Worm (Caenorhabditis elegans) whole organism, late embryonic: Measurements from ENCODE around the gene T05A7.7.

ENCODE experiments used
- C08G9.2 ChIP-seq: sonication (generic microtip); optimal IDR thresholded peaks from 2 replicates; lab custom pipeline; 2016; ENCODE audit warnings: mild to moderate bottlenecking, missing genetic modification characterization, moderate library complexity, missing compliant biosample characterization
- C38D4.7 ChIP-seq: fragments of 200-800 bp; sonication (Bioruptor generic); optimal IDR thresholded peaks from 2 replicates; lab custom pipeline; 2018; ENCODE audit warnings: mild to moderate bottlenecking, missing genetic modification characterization, moderate library complexity, missing compliant biosample characterization
- F13H6.1 ChIP-seq: sonication (generic microtip); optimal IDR thresholded peaks from 2 replicates; lab custom pipeline; 2016; ENCODE audit warnings: missing genetic modification characterization, missing compliant biosample characterization
- K09A11.1 ChIP-seq: sonication (generic microtip); optimal IDR thresholded peaks from 2 replicates; lab custom pipeline; 2017; ENCODE audit warnings: antibody characterized with exemption, mild to moderate bottlenecking, missing genetic modification characterization, missing compliant biosample characterization; ENCODE audit not compliant: insufficient read depth
- T23F11.4 ChIP-seq: fragments of 200-800 bp; sonication (Bioruptor generic); optimal IDR thresholded peaks from 2 replicates; lab custom pipeline; 2018; ENCODE audit warnings: mild to moderate bottlenecking, missing genetic modification characterization, missing compliant biosample characterization
- Y22D7AL.16 ChIP-seq: sonication (generic microtip); optimal IDR thresholded peaks from 2 replicates; lab custom pipeline; 2016; ENCODE audit warnings: missing genetic modification characterization, missing compliant biosample characterization
- ceh-14 ChIP-seq: sonication (generic microtip); optimal IDR thresholded peaks from 2 replicates; lab custom pipeline; 2016; ENCODE audit warnings: missing genotype, missing genetic modification characterization, missing compliant biosample characterization
- ceh-18 ChIP-seq: sonication (generic microtip); optimal IDR thresholded peaks from 2 replicates; lab custom pipeline; 2016; ENCODE audit warnings: missing genetic modification characterization, missing compliant biosample characterization
- ceh-19 ChIP-seq: fragments of 200-800 bp; sonication (Bioruptor generic); optimal IDR thresholded peaks from 2 replicates; lab custom pipeline; 2018; ENCODE audit warnings: mild to moderate bottlenecking, missing genetic modification characterization, missing compliant biosample characterization
- ceh-2 ChIP-seq: sonication (generic microtip); optimal IDR thresholded peaks from 2 replicates; lab custom pipeline; 2016; ENCODE audit warnings: missing genotype, missing genetic modification characterization, missing compliant biosample characterization
- ceh-30 ChIP-seq: fragments of 150-350 bp; optimal IDR thresholded peaks from 2 replicates; lab custom pipeline; 2014; ENCODE audit warnings: missing biosample characterization, missing genetic modification characterization
- ceh-31 ChIP-seq: sonication (generic microtip); optimal IDR thresholded peaks from 2 replicates; lab custom pipeline; 2016; ENCODE audit warnings: missing genetic modification characterization, missing compliant biosample characterization
- ceh-34 ChIP-seq: sonication (generic microtip); optimal IDR thresholded peaks from 2 replicates; lab custom pipeline; 2016; ENCODE audit warnings: mild to moderate bottlenecking, missing genetic modification characterization, missing compliant biosample characterization
- ceh-48 ChIP-seq: sonication (generic microtip); optimal IDR thresholded peaks from 2 replicates; lab custom pipeline; 2016; ENCODE audit warnings: missing genetic modification characterization, inconsistent platforms, missing compliant biosample characterization
- ceh-6 ChIP-seq: fragments of 200-800 bp; sonication (Bioruptor generic); optimal IDR thresholded peaks from 2 replicates; lab custom pipeline; 2018; ENCODE audit warnings: mild to moderate bottlenecking, missing genetic modification characterization, missing compliant biosample characterization
- che-1 ChIP-seq: sonication (generic microtip); optimal IDR thresholded peaks from 2 replicates; lab custom pipeline; 2016; ENCODE audit warnings: mild to moderate bottlenecking, missing genetic modification characterization, missing compliant biosample characterization
- dmd-4 ChIP-seq: sonication (generic microtip); optimal IDR thresholded peaks from 2 replicates; lab custom pipeline; 2016; ENCODE audit warnings: borderline replicate concordance, missing genetic modification characterization, missing compliant biosample characterization
- dve-1 ChIP-seq: sonication (generic microtip); optimal IDR thresholded peaks from 2 replicates; lab custom pipeline; 2017; ENCODE audit warnings: antibody characterized with exemption, mild to moderate bottlenecking, missing genetic modification characterization, missing compliant biosample characterization
- ets-4 ChIP-seq: sonication (generic microtip); optimal IDR thresholded peaks from 2 replicates; lab custom pipeline; 2016; ENCODE audit warnings: missing genetic modification characterization, missing compliant biosample characterization
- eyg-1 ChIP-seq: sonication (generic microtip); optimal IDR thresholded peaks from 2 replicates; lab custom pipeline; 2016; ENCODE audit warnings: missing genotype, missing genetic modification characterization, missing compliant biosample characterization
- fax-1 ChIP-seq: sonication (generic microtip); optimal IDR thresholded peaks from 2 replicates; lab custom pipeline; 2016; ENCODE audit warnings: missing genotype, missing genetic modification characterization, missing compliant biosample characterization
- fkh-6 ChIP-seq: sonication (generic microtip); optimal IDR thresholded peaks from 2 replicates; lab custom pipeline; 2016; ENCODE audit warnings: missing genetic modification characterization, missing compliant biosample characterization
- gmeb-2 ChIP-seq: sonication (generic microtip); optimal IDR thresholded peaks from 2 replicates; lab custom pipeline; 2016; ENCODE audit warnings: missing genetic modification characterization, inconsistent platforms, missing compliant biosample characterization
- hlh-30 ChIP-seq: sonication (generic microtip); optimal IDR thresholded peaks from 2 replicates; lab custom pipeline; 2017; ENCODE audit warnings: antibody characterized with exemption, missing genetic modification characterization, missing compliant biosample characterization; ENCODE audit not compliant: insufficient read depth
- hlh-6 ChIP-seq: sonication (generic microtip); optimal IDR thresholded peaks from 2 replicates; lab custom pipeline; 2016; ENCODE audit warnings: missing genotype, missing genetic modification characterization, missing compliant biosample characterization
- hlh-8 ChIP-seq: sonication (generic microtip); optimal IDR thresholded peaks from 2 replicates; lab custom pipeline; 2016; ENCODE audit warnings: missing genotype, missing genetic modification characterization, missing compliant biosample characterization
- lim-6 ChIP-seq: sonication (generic microtip); optimal IDR thresholded peaks from 2 replicates; lab custom pipeline; 2016; ENCODE audit warnings: missing genetic modification characterization, missing compliant biosample characterization
- lin-11 ChIP-seq: fragments of 200-800 bp; sonication (Bioruptor generic); optimal IDR thresholded peaks from 2 replicates; lab custom pipeline; 2018; ENCODE audit warnings: mild to moderate bottlenecking, missing genetic modification characterization, missing compliant biosample characterization
- nfya-1 ChIP-seq: sonication (generic microtip); optimal IDR thresholded peaks from 2 replicates; lab custom pipeline; 2017; ENCODE audit warnings: missing genetic modification characterization, mild to moderate bottlenecking, missing compliant biosample characterization, antibody characterized with exemption, moderate library complexity
- odd-2 ChIP-seq: sonication (generic microtip); optimal IDR thresholded peaks from 2 replicates; lab custom pipeline; 2017; ENCODE audit warnings: antibody characterized with exemption, mild to moderate bottlenecking, missing genetic modification characterization, missing compliant biosample characterization
- pat-9 ChIP-seq: fragments of 200-800 bp; sonication (Bioruptor generic); optimal IDR thresholded peaks from 2 replicates; lab custom pipeline; 2018; ENCODE audit warnings: mild to moderate bottlenecking, missing genetic modification characterization, moderate library complexity, missing compliant biosample characterization
- pax-1 ChIP-seq: fragments of 150-350 bp; optimal IDR thresholded peaks from 2 replicates; lab custom pipeline; 2014; ENCODE audit warnings: missing biosample characterization, missing genetic modification characterization
- pha-2 ChIP-seq: sonication (generic microtip); optimal IDR thresholded peaks from 2 replicates; lab custom pipeline; 2017; ENCODE audit warnings: mild to moderate bottlenecking, missing genetic modification characterization, missing compliant biosample characterization
- pqm-1 ChIP-seq: sonication (generic microtip); optimal IDR thresholded peaks from 2 replicates; lab custom pipeline; 2016; ENCODE audit warnings: missing genetic modification characterization, missing compliant biosample characterization
- ref-2 ChIP-seq: sonication (generic microtip); optimal IDR thresholded peaks from 2 replicates; lab custom pipeline; 2016; ENCODE audit warnings: missing genetic modification characterization, missing compliant biosample characterization
- rnt-1 ChIP-seq: sonication (generic microtip); optimal IDR thresholded peaks from 2 replicates; lab custom pipeline; 2016; ENCODE audit warnings: missing genetic modification characterization, missing compliant biosample characterization
- sox-4 ChIP-seq: sonication (generic microtip); optimal IDR thresholded peaks from 2 replicates; lab custom pipeline; 2017; ENCODE audit warnings: mild to moderate bottlenecking, missing genetic modification characterization, inconsistent platforms, missing compliant biosample characterization
- tbx-2 ChIP-seq: sonication (generic microtip); optimal IDR thresholded peaks from 2 replicates; lab custom pipeline; 2016; ENCODE audit warnings: missing genetic modification characterization, missing compliant biosample characterization
- tbx-7 ChIP-seq: sonication (generic microtip); optimal IDR thresholded peaks from 2 replicates; lab custom pipeline; 2016; ENCODE audit warnings: missing genotype, missing genetic modification characterization, missing compliant biosample characterization
- ttx-3 ChIP-seq: sonication (generic microtip); optimal IDR thresholded peaks from 2 replicates; lab custom pipeline; 2016; ENCODE audit warnings: missing genetic modification reagents, missing genetic modification characterization, missing compliant biosample characterization
- unc-3 ChIP-seq, 2 experiments: fragments of 200-800 bp in 1 of 2; sonication (Bioruptor generic) in 1 of 2; sonication (generic microtip) in 1 of 2; conservative IDR thresholded peaks in 1 of 2; optimal IDR thresholded peaks in 1 of 2; 2 replicates each; pipeline versions ENCODE4 v1.3.6 to Lab custom; 2016 to 2022; ENCODE audit warnings: missing compliant biosample characterization in 2 of 2, missing genetic modification characterization in 2 of 2, missing genetic modification reagents in 1 of 2
- unc-42 ChIP-seq: sonication (generic microtip); optimal IDR thresholded peaks from 2 replicates; lab custom pipeline; 2016; ENCODE audit warnings: missing genotype, missing genetic modification characterization, missing compliant biosample characterization
- unc-86 ChIP-seq: sonication (generic microtip); optimal IDR thresholded peaks from 2 replicates; lab custom pipeline; 2016; ENCODE audit warnings: missing genetic modification characterization, missing compliant biosample characterization
- zip-5 ChIP-seq: sonication (generic microtip); optimal IDR thresholded peaks from 2 replicates; lab custom pipeline; 2016; ENCODE audit warnings: missing genetic modification characterization, missing compliant biosample characterization
- ztf-16 ChIP-seq: sonication (generic microtip); optimal IDR thresholded peaks from 2 replicates; lab custom pipeline; 2017; ENCODE audit warnings: missing genetic modification characterization, missing compliant biosample characterization

The T05A7.7 gene

DNA sequence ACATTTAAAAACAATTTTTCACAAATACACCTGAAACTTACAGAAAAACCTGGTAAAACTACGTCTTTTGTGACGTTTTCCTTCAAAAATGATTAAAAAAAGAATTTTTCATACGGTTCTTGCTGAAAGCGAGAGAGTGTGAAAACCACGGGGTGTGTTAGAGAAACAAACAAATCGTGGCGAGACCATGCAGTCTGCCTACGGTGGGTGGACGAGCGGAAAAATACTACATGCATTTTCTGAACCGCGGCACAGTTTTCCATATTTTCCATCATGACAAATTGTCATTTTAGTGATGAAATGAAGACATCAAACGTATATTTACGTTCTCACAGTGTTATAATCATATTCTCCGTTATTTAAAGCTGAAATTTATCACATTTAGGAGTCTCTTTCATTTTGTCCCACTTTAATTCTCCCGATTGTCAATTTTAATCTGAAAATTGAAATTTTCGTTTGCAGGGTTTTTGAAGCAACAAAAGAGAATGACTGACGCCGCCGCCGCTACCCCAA, 25.1 kb upstream of the T05A7.7 start, which contains the start of the genes F10G7.9 and tsn-1:
Gene F10G7.9 (minus strand): TSS at position 127 of the 513 bp plus-strand sequence.
Gene tsn-1 (plus strand): TSS at position 463 of the 513 bp plus-strand sequence.
- peak; percentile 56 for TF ChIP-seq nfya-1 (tag; lab: Kevin White, UChicago)
- TF ChIP-seq hlh-30 (tag; lab: Kevin White, UChicago): peak; percentile 41
- TF ChIP-seq odd-2: no peak
- no peak for TF ChIP-seq K09A11.1
- TF ChIP-seq unc-42: no peak
- no peak for TF ChIP-seq pax-1 (tag; lab: Kevin White, UChicago)
- no peak for TF ChIP-seq eyg-1 (tag; lab: Kevin White, UChicago)

DNA sequence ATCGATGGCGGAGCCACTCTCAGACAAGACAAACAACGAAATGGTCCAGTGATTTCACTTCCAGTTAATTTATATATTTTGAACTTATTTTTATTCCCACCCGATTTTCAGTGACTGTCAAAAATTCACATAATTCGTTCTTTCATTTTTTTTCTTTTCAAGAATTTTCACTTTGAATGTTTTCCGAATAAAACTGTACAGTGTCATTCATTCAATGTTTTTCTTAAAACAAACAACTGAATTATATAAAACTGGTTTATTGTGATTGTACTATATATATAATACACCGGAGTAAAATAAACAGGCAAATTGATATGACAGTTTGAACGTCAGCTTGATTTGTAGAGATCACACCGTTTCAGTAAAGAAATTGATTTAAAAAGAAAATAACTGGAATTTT, 21.7 kb upstream of the T05A7.7 start:
- TF ChIP-seq dve-1 (tag; lab: Kevin White, UChicago) (no peak), ceh-34 (tag; lab: Kevin White, UChicago) (no peak), fkh-6 (no peak), ceh-30 (no peak), ref-2 (tag; lab: Kevin White, UChicago) (no peak), hlh-6 (tag; lab: Kevin White, UChicago) (no peak), che-1 (no peak)

DNA sequence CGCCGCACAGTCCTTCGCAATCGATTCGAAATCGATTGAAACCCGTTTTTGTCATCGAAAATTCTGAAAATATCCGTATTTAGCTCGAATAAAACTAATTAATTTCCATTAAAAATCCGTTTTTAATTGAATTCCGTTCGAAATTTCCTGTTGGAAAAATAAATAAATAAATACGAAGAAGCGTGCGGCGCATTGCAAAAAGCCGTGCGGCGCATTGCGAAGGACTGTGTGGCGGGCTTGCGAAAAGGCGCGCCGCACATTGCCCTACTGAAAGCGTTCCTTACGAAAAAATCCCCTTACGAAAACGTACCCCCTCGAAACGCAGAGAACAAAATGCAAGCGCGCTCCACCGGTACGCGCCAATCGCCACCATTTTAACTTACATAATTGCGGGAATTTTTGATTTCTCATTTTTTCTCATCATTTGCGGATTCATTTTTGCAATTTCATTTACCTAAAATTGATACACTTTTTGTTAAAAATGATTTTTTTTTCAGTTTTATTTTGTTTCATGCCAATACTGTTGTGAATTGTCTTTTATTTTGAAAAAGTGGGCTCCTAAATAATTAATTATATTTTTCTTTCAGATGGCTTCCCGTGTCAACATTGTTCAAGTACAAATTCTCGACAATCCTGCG, 20.3 kb upstream of the T05A7.7 start, which contains the start of gene unc-85:
Gene unc-85 (plus strand): TSS at position 588 of the 638 bp plus-strand sequence.
- peak; percentile 64 for TF ChIP-seq dmd-4 (tag; lab: Kevin White, UChicago)
- TF ChIP-seq unc-3 (GFP tag; conservative IDR thresholded peaks at IDR 0.05; lab: Robert Waterston, UW): 0 out of 2 replicates have a peak, but pooled peaks have one; percentile 20
- TF ChIP-seq unc-3 (tag; optimal IDR thresholded peaks at IDR 0.05; lab: Kevin White, UChicago): peak; percentile 73
- peak; percentile 65 for TF ChIP-seq hlh-8 (tag; lab: Kevin White, UChicago)
- peak; percentile 73 for TF ChIP-seq ceh-18
- peak; percentile 35 for TF ChIP-seq lin-11 (tag; lab: Kevin White, UChicago)
- peak; percentile 56 for TF ChIP-seq zip-5 (tag; lab: Kevin White, UChicago)
- TF ChIP-seq pha-2 (tag; lab: Kevin White, UChicago): peak; percentile 17
- peak; percentile 91 for TF ChIP-seq tbx-2 (tag; lab: Kevin White, UChicago)
- peak; percentile 61 for TF ChIP-seq ceh-19 (GFP tag; lab: Kevin White, UChicago)
- TF ChIP-seq lim-6 (tag; lab: Kevin White, UChicago): peak; percentile 35
- peak; percentile 77 for TF ChIP-seq unc-86 (tag; lab: Kevin White, UChicago)
- peak; percentile 85 for TF ChIP-seq ref-2 (tag; lab: Kevin White, UChicago)
- peak; percentile 16 for TF ChIP-seq ceh-48 (tag; lab: Kevin White, UChicago)
- TF ChIP-seq eyg-1 (tag; lab: Kevin White, UChicago): peak; percentile 26
- TF ChIP-seq tbx-7 (tag; lab: Kevin White, UChicago): peak; percentile 41
- peak; percentile 86 for TF ChIP-seq ceh-31
- TF ChIP-seq ceh-6 (GFP tag; lab: Kevin White, UChicago): peak; percentile 44
- TF ChIP-seq ztf-16 (tag; lab: Kevin White, UChicago): peak; percentile 51
- peak; percentile 51 for TF ChIP-seq che-1
- TF ChIP-seq pqm-1 (tag; lab: Kevin White, UChicago): peak; percentile 60
- TF ChIP-seq C38D4.7 (GFP tag; lab: Kevin White, UChicago): peak; percentile 3
- peak; percentile 59 for TF ChIP-seq gmeb-2
- peak; percentile 19 for TF ChIP-seq ets-4 (tag; lab: Kevin White, UChicago)
- peak; percentile 66 for TF ChIP-seq ceh-2 (tag; lab: Kevin White, UChicago)
- TF ChIP-seq ceh-14 (tag; lab: Kevin White, UChicago): peak; percentile 91
- TF ChIP-seq fkh-6: peak; percentile 41
- peak; percentile 55 for TF ChIP-seq rnt-1 (tag; lab: Kevin White, UChicago)
- peak; percentile 63 for TF ChIP-seq sox-4 (tag; lab: Kevin White, UChicago)
- TF ChIP-seq fax-1: peak; percentile 45
- peak; percentile 60 for TF ChIP-seq ttx-3 (tag; lab: Kevin White, UChicago)
- peak; percentile 47 for TF ChIP-seq T23F11.4 (GFP tag; lab: Kevin White, UChicago)
- TF ChIP-seq F13H6.1: peak; percentile 60
- peak; percentile 70 for TF ChIP-seq unc-42
- peak; percentile 73 for TF ChIP-seq C08G9.2 (tag; lab: Kevin White, UChicago)
- TF ChIP-seq pat-9 (tag; lab: Kevin White, UChicago): peak; percentile 33
- peak; percentile 75 for TF ChIP-seq ceh-34 (tag; lab: Kevin White, UChicago)
- TF ChIP-seq nfya-1 (tag; lab: Kevin White, UChicago): peak; percentile 78
- peak; percentile 8 for TF ChIP-seq Y22D7AL.16
- peak; percentile 3 for TF ChIP-seq K09A11.1
